Worm (Caenorhabditis elegans): ENCODE data around the gene fbxa-14.

Gene fbxa-14

DNA sequence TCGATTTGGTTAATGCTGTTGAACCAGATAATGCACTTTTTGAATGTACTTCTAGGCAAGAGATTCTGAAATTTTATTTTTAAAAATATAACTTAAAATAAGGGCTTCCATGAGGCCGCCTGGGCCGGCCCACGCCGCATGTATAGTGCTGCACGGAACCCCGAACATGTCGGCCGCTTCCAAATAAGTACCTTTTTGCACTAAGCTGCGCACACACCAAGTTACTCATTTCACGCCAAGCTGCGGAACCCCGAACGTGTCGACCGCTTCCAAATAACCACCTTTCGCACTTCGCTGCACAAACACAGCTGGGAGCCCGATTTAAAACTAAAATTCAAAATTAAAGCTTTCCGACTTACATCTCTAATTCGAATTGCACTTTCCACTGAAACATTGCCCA, 13.0 kb downstream of the fbxa-14 start:
- TF ChIP-seq Y48G9A.11 (GFP tag; IDR thresholded peaks at IDR 0.05): no peak
- TF ChIP-seq hlh-30 (tag; optimal IDR thresholded peaks at IDR 0.05; ENCODE audit: insufficient read depth): no peak
- no peak for TF ChIP-seq hlh-11 (tag; optimal IDR thresholded peaks at IDR 0.05)
- no peak for TF ChIP-seq ztf-11 (tag; optimal IDR thresholded peaks at IDR 0.05)
- TF ChIP-seq lin-39 (tag; optimal IDR thresholded peaks at IDR 0.05): no peak
- no peak for TF ChIP-seq Y105C5A.15 (GFP tag; IDR thresholded peaks at IDR 0.05)
- TF ChIP-seq nhr-76 (tag; optimal IDR thresholded peaks at IDR 0.05): no peak
- no peak for TF ChIP-seq egl-43 (GFP tag; IDR thresholded peaks at IDR 0.05)
- TF ChIP-seq dmd-6 (GFP tag; IDR thresholded peaks at IDR 0.05): no peak
- TF ChIP-seq nhr-102 (tag; optimal IDR thresholded peaks at IDR 0.05): no peak
- no peak for TF ChIP-seq gei-8 (GFP tag; optimal IDR thresholded peaks at IDR 0.05)
- TF ChIP-seq unc-130 (GFP tag; optimal IDR thresholded peaks at IDR 0.05): no peak

DNA sequence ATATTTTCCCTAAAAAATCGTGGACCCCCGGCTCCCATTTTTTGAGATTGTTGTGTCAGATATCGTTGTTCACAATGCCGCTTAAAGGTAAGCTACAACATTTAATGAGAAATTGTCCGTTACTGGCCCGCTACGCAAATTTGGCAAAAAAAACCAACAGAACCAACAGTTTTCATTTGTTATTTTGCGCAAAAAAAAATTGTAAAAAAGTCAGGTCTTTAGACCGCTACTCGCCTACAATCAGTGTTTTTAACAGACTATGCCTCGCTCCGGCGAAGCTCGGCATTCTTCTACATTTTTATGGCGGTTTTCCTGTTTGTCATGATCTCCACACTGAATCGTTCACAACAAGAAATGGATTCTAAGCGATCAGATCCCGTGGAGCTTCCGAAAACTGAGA, 15.5 kb downstream of the fbxa-14 start, which contains the start of gene Y82E9BL.12:
Gene Y82E9BL.12, plus strand, starts transcription at position 301 of the 400 bp plus-strand sequence.
- no peak for TF ChIP-seq unc-62 (GFP tag; optimal IDR thresholded peaks at IDR 0.05 in 1 of 2)
- TF ChIP-seq unc-62 (tag; optimal IDR thresholded peaks at IDR 0.05): no peak
- no peak for TF ChIP-seq lir-3 (tag; optimal IDR thresholded peaks at IDR 0.05)
- TF ChIP-seq F37D6.2 (tag; optimal IDR thresholded peaks at IDR 0.05): no peak
- no peak for TF ChIP-seq nhr-48 (tag; optimal IDR thresholded peaks at IDR 0.05)
- TF ChIP-seq fos-1 (tag; optimal IDR thresholded peaks at IDR 0.05): no peak
- TF ChIP-seq snpc-1.2 (GFP tag; IDR thresholded peaks at IDR 0.05): no peak

DNA sequence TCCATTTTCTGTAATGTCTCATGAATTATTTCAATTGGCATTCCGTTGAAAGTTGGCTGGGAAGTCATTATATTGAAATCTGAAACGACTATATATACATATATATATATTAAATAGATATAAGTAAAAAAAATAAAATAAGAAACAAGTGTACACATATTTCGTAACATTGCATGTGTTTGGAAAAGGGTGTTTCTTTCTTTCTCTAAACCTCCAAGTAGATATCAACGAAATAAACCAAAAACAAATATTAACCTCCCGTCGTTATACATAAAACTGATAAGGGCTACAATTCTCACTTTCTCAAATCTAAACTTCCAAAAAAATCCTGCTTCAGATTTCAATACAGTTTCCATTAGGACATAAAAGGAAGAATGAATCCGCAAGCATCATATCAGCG, 16.2 kb downstream of the fbxa-14 start, which contains the start of gene fbxa-79:
Gene fbxa-79, minus strand, starts transcription at position 86 of the 400 bp plus-strand sequence.
- no peak for TF ChIP-seq zip-11 (GFP tag; IDR thresholded peaks at IDR 0.05)
- no peak for TF ChIP-seq T26A8.4 (GFP tag; IDR thresholded peaks at IDR 0.05)
- no peak for TF ChIP-seq mdt-29 (GFP tag; IDR thresholded peaks at IDR 0.05)
- TF ChIP-seq rbr-2 (tag; optimal IDR thresholded peaks at IDR 0.05): no peak
- no peak for TF ChIP-seq Y75B8A.6 (GFP tag; IDR thresholded peaks at IDR 0.05)
- no peak for TF ChIP-seq nhr-111 (GFP tag; optimal IDR thresholded peaks at IDR 0.05)
- TF ChIP-seq ceh-82 (tag; optimal IDR thresholded peaks at IDR 0.05): no peak
- no peak for TF ChIP-seq fkh-10 (GFP tag; optimal IDR thresholded peaks at IDR 0.05)
- no peak for TF ChIP-seq nhr-42 (GFP tag; IDR thresholded peaks at IDR 0.05)
- peak; percentile 91 for TF ChIP-seq zip-2 (tag; optimal IDR thresholded peaks at IDR 0.05)
- TF ChIP-seq pha-4 (GFP tag; IDR thresholded peaks at IDR 0.05): no peak
- no peak for TF ChIP-seq pha-4 (tag; optimal IDR thresholded peaks at IDR 0.05)
- no peak for TF ChIP-seq Y105C5A.15 (GFP tag; IDR thresholded peaks at IDR 0.05)
- TF ChIP-seq lin-15B (tag; optimal IDR thresholded peaks at IDR 0.05): no peak
- TF ChIP-seq dmd-6 (GFP tag; IDR thresholded peaks at IDR 0.05): peak; percentile 22; the same call in 1 of the 2 replicates
- TF ChIP-seq sdz-12 (GFP tag; optimal IDR thresholded peaks at IDR 0.05): no peak
- TF ChIP-seq skn-1 (tag; optimal IDR thresholded peaks at IDR 0.05): no peak
- TF ChIP-seq snpc-1.2 (GFP tag; IDR thresholded peaks at IDR 0.05): no peak
- no peak for TF ChIP-seq ZK546.5 (tag; optimal IDR thresholded peaks at IDR 0.05)
- TF ChIP-seq mes-2 (tag; optimal IDR thresholded peaks at IDR 0.05; ENCODE audit: poor library complexity, severe bottlenecking): no peak
- TF ChIP-seq tag-97 (GFP tag; IDR thresholded peaks at IDR 0.05): no peak
- no peak for TF ChIP-seq mxl-3 (GFP tag; optimal IDR thresholded peaks at IDR 0.05)
- no peak for TF ChIP-seq ceh-32 (tag; optimal IDR thresholded peaks at IDR 0.05; ENCODE audit: poor library complexity)
- TF ChIP-seq lin-29 (GFP tag; IDR thresholded peaks at IDR 0.05): no peak
- no peak for TF ChIP-seq dpl-1 (GFP tag; optimal IDR thresholded peaks at IDR 0.05)
- no peak for TF ChIP-seq Y48G9A.11 (GFP tag; IDR thresholded peaks at IDR 0.05)
- TF ChIP-seq ces-1 (GFP tag; optimal IDR thresholded peaks at IDR 0.05): no peak
- no peak for TF ChIP-seq Y5F2A.4 (GFP tag; optimal IDR thresholded peaks at IDR 0.05)
- TF ChIP-seq zfp-2 (tag; optimal IDR thresholded peaks at IDR 0.05): no peak
- no peak for TF ChIP-seq dmd-9 (GFP tag; IDR thresholded peaks at IDR 0.05)
- no peak for TF ChIP-seq lim-7 (GFP tag; IDR thresholded peaks at IDR 0.05)
- TF ChIP-seq aha-1 (tag): peak; percentile 1
- no peak for TF ChIP-seq ama-1 (optimal IDR thresholded peaks at IDR 0.05)
- no peak for TF ChIP-seq unc-39 (tag; optimal IDR thresholded peaks at IDR 0.05)
- TF ChIP-seq ceh-62 (tag; optimal IDR thresholded peaks at IDR 0.05): no peak
- no peak for TF ChIP-seq D1046.2 (GFP tag; IDR thresholded peaks at IDR 0.05)
